Fruit fly (Drosophila melanogaster): Measurements from ENCODE around the gene CG11563.

CG11563 gene

DNA sequence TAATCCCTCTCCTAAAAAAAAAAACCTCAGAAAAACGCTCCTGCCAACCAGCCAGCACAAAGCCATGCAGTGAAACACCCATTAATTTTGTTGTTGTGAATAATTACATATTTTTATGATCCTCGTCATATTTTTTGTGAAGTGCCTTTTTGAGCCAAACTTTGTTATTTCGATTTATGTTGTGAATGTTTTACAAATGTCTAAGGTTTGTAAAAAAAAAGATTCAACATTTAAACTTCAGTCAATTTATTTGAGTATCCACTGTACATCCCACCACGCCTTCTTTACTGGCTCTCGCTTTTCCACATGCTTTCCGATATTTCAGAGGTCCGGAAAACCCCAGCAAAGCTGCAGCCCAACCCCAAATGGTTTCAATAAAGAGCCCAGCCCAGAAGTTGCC lies 12.7 kb upstream of the CG11563 start:
- TF ChIP-seq CG11456 (GFP tag; IDR thresholded peaks at IDR 0.05) (no peak), caup (GFP tag; optimal IDR thresholded peaks at IDR 0.05; ENCODE audit: severe bottlenecking) (no peak), da (GFP tag; optimal IDR thresholded peaks at IDR 0.05) (no peak), CG4424 (GFP tag; optimal IDR thresholded peaks at IDR 0.05) (no peak), Sox100B (GFP tag; optimal IDR thresholded peaks at IDR 0.05) (no peak), CG15479 (GFP tag; optimal IDR thresholded peaks at IDR 0.05) (no peak), hkb (optimal IDR thresholded peaks at IDR 0.05) (peak; percentile 19), hkb (GFP tag; IDR thresholded peaks at IDR 0.05) (no peak), CG10431 (GFP tag; optimal IDR thresholded peaks at IDR 0.05) (no peak), ERR (GFP tag; optimal IDR thresholded peaks at IDR 0.05) (no peak), ash1 (GFP tag; optimal IDR thresholded peaks at IDR 0.05) (no peak), bigmax (GFP tag; optimal IDR thresholded peaks at IDR 0.05) (no peak), CG12071 (GFP tag; optimal IDR thresholded peaks at IDR 0.05) (no peak), CG12219 (GFP tag; optimal IDR thresholded peaks at IDR 0.05) (no peak), CG14965 (GFP tag; optimal IDR thresholded peaks at IDR 0.05; ENCODE audit: borderline replicate concordance) (no peak), eyg (GFP tag; optimal IDR thresholded peaks at IDR 0.05) (no peak), bsh (GFP tag; optimal IDR thresholded peaks at IDR 0.05) (peak in 1 of 2 experiments; percentile 9), HHEX (GFP tag; optimal IDR thresholded peaks at IDR 0.05) (no peak), mirr (GFP tag; optimal IDR thresholded peaks at IDR 0.05) (no peak), CG17385 (GFP tag; optimal IDR thresholded peaks at IDR 0.05) (no peak), CG1832 (GFP tag; optimal IDR thresholded peaks at IDR 0.05) (no peak), CG31224 (GFP tag; IDR thresholded peaks at IDR 0.05) (no peak), gem (tag; optimal IDR thresholded peaks at IDR 0.05) (peak; percentile 33), CG18764 (GFP tag; optimal IDR thresholded peaks at IDR 0.05) (no peak), chif (GFP tag; optimal IDR thresholded peaks at IDR 0.05) (peak in 1 of 2 experiments; percentile 25), CG7556 (GFP tag; optimal IDR thresholded peaks at IDR 0.05) (peak; percentile 6), CG11398 (GFP tag; optimal IDR thresholded peaks at IDR 0.05) (no peak), CG1024 (GFP tag; IDR thresholded peaks at IDR 0.05) (no peak), shn (GFP tag; optimal IDR thresholded peaks at IDR 0.05) (peak; percentile 9), Mes4 (GFP tag; optimal IDR thresholded peaks at IDR 0.05) (peak; percentile 3), dmrt11E (tag; optimal IDR thresholded peaks at IDR 0.05) (peak; percentile 25), sens (GFP tag) (peak; percentile 74), zfh2 (GFP tag; optimal IDR thresholded peaks at IDR 0.05) (no peak), grau (tag; optimal IDR thresholded peaks at IDR 0.05) (peak; percentile 62), CG10321 (GFP tag; IDR thresholded peaks at IDR 0.05) (no peak), row (GFP tag; IDR thresholded peaks at IDR 0.05) (no peak), CG2120 (GFP tag; optimal IDR thresholded peaks at IDR 0.05) (no peak), CG30403 (GFP tag; optimal IDR thresholded peaks at IDR 0.05) (peak; percentile 12), nmo (GFP tag; optimal IDR thresholded peaks at IDR 0.05) (peak; percentile 30), CG7839 (tag; optimal IDR thresholded peaks at IDR 0.05) (peak; percentile 1), Ssrp (tag; optimal IDR thresholded peaks at IDR 0.05) (peak; percentile 2), lola (GFP tag; optimal IDR thresholded peaks at IDR 0.05) (no peak), CG7963 (GFP tag; IDR thresholded peaks at IDR 0.05; ENCODE audit: partially characterized antibody) (no peak), exex (tag; optimal IDR thresholded peaks at IDR 0.05) (no peak), Meics (GFP tag; optimal IDR thresholded peaks at IDR 0.05) (no peak)
